Fruit fly (Drosophila melanogaster) whole organism, wandering third instar larva: ENCODE data around the gene QC.

Source experiments
- CG32264 ChIP-seq: fragments of 200-800 bp; sonication (Bioruptor generic); optimal IDR thresholded peaks from 2 replicates; lab custom pipeline; 2016; ENCODE audit warnings: missing biosample characterization, missing genetic modification characterization
- CG9705 ChIP-seq: fragments of 200-800 bp; sonication (Bioruptor generic); optimal IDR thresholded peaks from 2 replicates; lab custom pipeline; 2018; ENCODE audit warnings: missing biosample characterization, mild to moderate bottlenecking, missing genetic modification characterization
- CrebA ChIP-seq: fragments of 200-800 bp; sonication (Bioruptor generic); optimal IDR thresholded peaks from 2 replicates; lab custom pipeline; 2016; ENCODE audit warnings: missing biosample characterization, mild to moderate bottlenecking, missing genetic modification characterization, borderline replicate concordance
- Dif ChIP-seq: fragments of 200-275, 200-300 bp; sonication (Bioruptor generic); optimal IDR thresholded peaks from 2 replicates; lab custom pipeline; 2018; ENCODE audit warnings: missing biosample characterization, missing genetic modification characterization; ENCODE audit not compliant: partially characterized antibody
- GATAd ChIP-seq: sonication (Bioruptor generic); optimal IDR thresholded peaks from 2 replicates; lab custom pipeline; 2016; ENCODE audit warnings: missing biosample characterization, missing genetic modification characterization
- HLH106 ChIP-seq: fragments of 200-800 bp; optimal IDR thresholded peaks from 3 replicates; lab custom pipeline; 2019; ENCODE audit warnings: missing biosample characterization, mild to moderate bottlenecking, missing genetic modification characterization, moderate library complexity
- Hr78 ChIP-seq: fragments of >200 bp; optimal IDR thresholded peaks from 2 replicates; lab custom pipeline; 2017; ENCODE audit warnings: missing biosample characterization, missing genetic modification characterization
- Hr83 ChIP-seq: fragments of 200-300 bp; sonication (Bioruptor generic); optimal IDR thresholded peaks from 2 replicates; lab custom pipeline; 2016; ENCODE audit warnings: missing biosample characterization, mild to moderate bottlenecking, missing genetic modification characterization, moderate library complexity; ENCODE audit not compliant: poor library complexity, severe bottlenecking
- Jra ChIP-seq: sonication (Bioruptor generic); optimal IDR thresholded peaks from 2 replicates; lab custom pipeline; 2016; ENCODE audit warnings: missing biosample characterization, missing genetic modification characterization
- Mio ChIP-seq: sonication (Bioruptor generic); optimal IDR thresholded peaks from 2 replicates; lab custom pipeline; 2016; ENCODE audit warnings: missing biosample characterization, missing genetic modification characterization
- Myc ChIP-seq: fragments of >200 bp; optimal IDR thresholded peaks from 2 replicates; lab custom pipeline; 2017
- N ChIP-seq: fragments of >200 bp; optimal IDR thresholded peaks from 2 replicates; lab custom pipeline; 2018; ENCODE audit warnings: missing biosample characterization, missing external identifiers, missing genetic modification characterization
- OdsH ChIP-seq: fragments of 200-800 bp; sonication (Bioruptor generic); optimal IDR thresholded peaks from 2 replicates; lab custom pipeline; 2016; ENCODE audit warnings: missing biosample characterization, mild to moderate bottlenecking, missing genetic modification characterization
- Rel ChIP-seq, 2 experiments: fragments of 200-800 bp; sonication (Bioruptor generic) in 1 of 2; optimal IDR thresholded peaks; 2 replicates in 1 of 2; 3 replicates in 1 of 2; lab custom pipeline; 2016 to 2019; ENCODE audit warnings: mild to moderate bottlenecking in 2 of 2, missing biosample characterization in 2 of 2, missing genetic modification characterization in 2 of 2, moderate library complexity in 1 of 2
- Sp1 ChIP-seq: fragments of 200-800 bp; sonication (Bioruptor generic); optimal IDR thresholded peaks from 3 replicates; lab custom pipeline; 2019; ENCODE audit warnings: missing biosample characterization, mild to moderate bottlenecking, missing genetic modification characterization, moderate library complexity
- Vsx2 ChIP-seq: fragments of 200-300, 225-300 bp; sonication (Bioruptor generic); optimal IDR thresholded peaks from 2 replicates; lab custom pipeline; 2018; ENCODE audit warnings: missing biosample characterization, missing genetic modification characterization; ENCODE audit not compliant: partially characterized antibody
- br ChIP-seq: fragments of 200-800 bp; sonication (Bioruptor generic); optimal IDR thresholded peaks from 2 replicates; lab custom pipeline; 2016; ENCODE audit warnings: missing biosample characterization, missing genetic modification characterization
- dl ChIP-seq, 2 experiments: fragments of 175-275, 200-275 bp in 1 of 2; fragments of 200-275 bp in 1 of 2; sonication (Bioruptor generic); optimal IDR thresholded peaks; lab custom pipeline; 2018; ENCODE audit warnings: mild to moderate bottlenecking in 2 of 2, missing biosample characterization in 2 of 2, missing genetic modification characterization in 2 of 2, moderate library complexity in 2 of 2; ENCODE audit not compliant: partially characterized antibody in 2 of 2, insufficient read depth in 1 of 2
- dsf ChIP-seq: sonication (Bioruptor generic); optimal IDR thresholded peaks from 2 replicates; lab custom pipeline; 2016; ENCODE audit warnings: missing biosample characterization, missing genetic modification characterization, borderline replicate concordance
- ey ChIP-seq: fragments of 200-800 bp; sonication (Bioruptor generic); optimal IDR thresholded peaks from 2 replicates; lab custom pipeline; 2016; ENCODE audit warnings: missing biosample characterization, missing genetic modification characterization
- foxo ChIP-seq, 2 experiments: fragments of 200-800 bp; sonication (Bioruptor generic); optimal IDR thresholded peaks; 2 replicates in 1 of 2; 3 replicates in 1 of 2; lab custom pipeline; 2016 to 2017; ENCODE audit warnings: missing biosample characterization in 2 of 2, missing genetic modification characterization in 2 of 2
- fru ChIP-seq: fragments of 200-800 bp; sonication (Bioruptor generic); optimal IDR thresholded peaks from 3 replicates; lab custom pipeline; 2016; ENCODE audit warnings: missing biosample characterization, mild to moderate bottlenecking, missing genetic modification characterization
- h ChIP-seq: fragments of 200-800 bp; sonication (Bioruptor generic); optimal IDR thresholded peaks from 3 replicates; lab custom pipeline; 2016; ENCODE audit warnings: missing biosample characterization, mild to moderate bottlenecking, missing genetic modification characterization
- jim ChIP-seq: fragments of 175-275, 200-325 bp; sonication (Bioruptor generic); optimal IDR thresholded peaks from 2 replicates; lab custom pipeline; 2016; ENCODE audit warnings: missing biosample characterization, mild to moderate bottlenecking, missing genetic modification characterization
- lola ChIP-seq: fragments of >200 bp; optimal IDR thresholded peaks from 2 replicates; lab custom pipeline; 2017; ENCODE audit warnings: missing biosample characterization, missing genetic modification characterization
- pan ChIP-seq: fragments of >200 bp; optimal IDR thresholded peaks from 2 replicates; lab custom pipeline; 2017
- psq ChIP-seq: fragments of 200-800 bp; sonication (Bioruptor generic); optimal IDR thresholded peaks from 3 replicates; lab custom pipeline; 2017; ENCODE audit warnings: missing biosample characterization, mild to moderate bottlenecking, missing genetic modification characterization, moderate library complexity
- rgr ChIP-seq: fragments of 200-800 bp; sonication (Bioruptor generic); optimal IDR thresholded peaks from 3 replicates; lab custom pipeline; 2016; ENCODE audit warnings: missing biosample characterization, mild to moderate bottlenecking, missing genetic modification characterization
- tai ChIP-seq: sonication (Bioruptor generic); optimal IDR thresholded peaks from 2 replicates; lab custom pipeline; 2016; ENCODE audit warnings: missing biosample characterization, missing genetic modification characterization
- woc ChIP-seq: sonication (Bioruptor generic); optimal IDR thresholded peaks from 2 replicates; lab custom pipeline; 2016; ENCODE audit warnings: missing biosample characterization, mild to moderate bottlenecking, missing genetic modification characterization

Gene QC

DNA sequence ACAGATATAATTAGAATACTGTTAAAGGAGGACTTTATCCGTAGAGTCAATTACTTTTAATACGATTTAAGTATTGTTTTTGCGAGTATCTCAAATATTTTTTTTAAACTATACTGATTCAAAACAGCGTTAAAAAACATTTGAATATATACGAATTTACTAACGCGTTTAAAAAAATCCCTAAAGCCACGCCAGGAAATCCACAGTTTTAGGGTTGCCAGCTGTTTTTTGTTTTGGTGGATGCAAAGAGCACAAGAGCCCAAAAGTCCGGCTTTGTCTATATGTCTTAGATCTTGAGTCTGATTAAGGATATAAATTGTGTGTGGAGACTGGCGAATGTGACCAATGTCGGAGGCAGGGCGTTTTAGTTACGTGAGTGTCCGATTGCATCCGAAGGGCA, 25.3 kb upstream of the QC start:
- TF ChIP-seq woc (GFP tag; lab: Kevin White, UChicago) = no peak
- TF ChIP-seq lola (GFP tag; lab: Kevin White, UChicago) = no peak

DNA sequence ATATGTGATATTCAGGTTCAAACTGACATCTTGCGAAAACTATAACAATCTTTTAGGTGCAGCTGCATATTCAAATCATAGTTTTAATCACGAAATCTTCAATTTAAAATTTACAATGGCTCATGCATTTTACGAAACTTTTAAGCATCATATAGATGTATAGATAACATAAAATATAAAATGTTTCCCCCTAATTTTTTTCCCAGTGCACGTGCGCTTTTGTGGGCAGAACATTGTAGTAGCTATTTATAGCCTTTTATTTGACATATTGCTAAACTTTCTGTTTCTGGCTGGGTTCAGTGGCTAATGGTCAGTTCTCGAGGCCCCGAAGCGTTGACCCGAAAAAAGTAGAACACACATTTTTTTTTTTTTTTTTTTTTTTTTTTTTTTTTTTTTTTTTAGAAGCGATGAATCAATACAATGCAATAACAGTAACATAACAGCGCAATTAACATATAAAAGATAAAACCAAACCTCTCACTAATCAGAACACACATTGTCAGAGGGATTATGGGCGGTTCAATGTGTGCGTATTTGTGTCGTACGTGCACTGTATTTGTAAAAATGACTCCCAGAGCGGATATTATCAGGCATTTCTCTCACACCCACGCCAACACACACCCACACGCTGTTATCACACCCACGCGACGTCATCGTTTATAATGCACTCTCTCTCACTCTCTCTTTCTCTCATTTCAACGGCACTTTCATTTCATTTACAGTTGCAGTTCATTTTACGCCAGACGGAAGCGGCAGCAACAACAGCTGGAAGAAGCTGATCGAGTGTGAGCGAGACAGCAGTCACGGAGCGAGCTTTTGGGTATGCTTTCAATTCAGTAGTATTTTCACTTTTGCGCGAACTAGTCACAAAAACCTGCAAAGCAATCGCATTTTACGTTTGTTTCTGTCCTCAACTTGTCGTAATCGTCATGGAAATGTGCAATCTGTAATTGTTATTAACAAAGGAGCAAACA, 24.0 kb upstream of the QC start:
- peak; percentile 66 for TF ChIP-seq Dif
- TF ChIP-seq N (GFP tag; lab: Kevin White, UChicago) = no peak
- TF ChIP-seq dsf (GFP tag; lab: Kevin White, UChicago) = no peak
- no peak for TF ChIP-seq Myc (lab: Kevin White, UChicago)
- no peak for TF ChIP-seq pan
- TF ChIP-seq foxo (GFP tag; optimal IDR thresholded peaks at IDR 0.05; lab: Kevin White, UChicago) = peak in 1 of 2 experiments; percentile 33
- no peak for TF ChIP-seq HLH106 (tag; lab: Kevin White, UChicago)
- TF ChIP-seq Sp1 (GFP tag; lab: Kevin White, UChicago) = peak; percentile 34
- peak; percentile 11 to 28 for TF ChIP-seq dl (GFP tag; optimal IDR thresholded peaks at IDR 0.05; lab: Kevin White, UChicago; ENCODE audit: insufficient read depth in 1 of 2, partially characterized antibody in 2 of 2)
- TF ChIP-seq OdsH (GFP tag; lab: Kevin White, UChicago) = peak; percentile 19
- no peak for TF ChIP-seq Hr78
- peak; percentile 18 for TF ChIP-seq rgr (GFP tag; lab: Kevin White, UChicago)
- no peak for TF ChIP-seq lola (GFP tag; lab: Kevin White, UChicago)
- peak; percentile 31 for TF ChIP-seq h (GFP tag; lab: Kevin White, UChicago)
- TF ChIP-seq Rel (GFP tag; optimal IDR thresholded peaks at IDR 0.05; lab: Kevin White, UChicago) = no peak
- TF ChIP-seq Rel (tag; optimal IDR thresholded peaks at IDR 0.05; lab: Kevin White, UChicago) = peak; percentile 2
- no peak for TF ChIP-seq Mio (GFP tag; lab: Kevin White, UChicago)

DNA sequence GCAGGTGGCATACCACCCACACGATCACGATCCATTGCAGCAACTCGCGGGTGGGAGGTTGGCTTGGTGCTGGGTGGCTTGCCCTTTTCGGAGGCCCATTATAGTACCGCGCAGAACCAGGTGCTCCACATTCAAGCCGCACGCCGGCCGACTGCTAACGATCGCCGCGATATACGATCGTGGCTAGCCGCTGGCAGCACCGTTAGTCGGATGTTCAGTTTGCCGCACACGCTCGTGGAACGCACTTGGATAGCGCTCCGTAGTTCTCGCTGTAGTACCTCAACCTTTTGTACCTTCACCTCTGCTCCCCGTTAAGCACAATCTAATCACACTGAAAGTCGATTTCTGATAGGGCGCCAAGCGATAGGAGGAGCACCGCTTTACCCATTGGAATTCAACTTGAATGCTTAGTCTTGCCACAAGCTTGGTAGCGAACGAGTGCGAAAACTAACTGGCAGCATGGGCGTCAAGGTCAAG, 21.4 kb upstream of the QC start, which contains the start of gene CG33523:
CG33523 (plus strand) TSS at position 217 of the 477 bp plus-strand sequence.
- TF ChIP-seq tai (GFP tag; lab: Kevin White, UChicago) (no peak), rgr (GFP tag; lab: Kevin White, UChicago) (no peak), HLH106 (tag; lab: Kevin White, UChicago) (no peak), CG32264 (GFP tag; lab: Kevin White, UChicago) (no peak), OdsH (GFP tag; lab: Kevin White, UChicago) (no peak), Sp1 (GFP tag; lab: Kevin White, UChicago) (no peak), lola (GFP tag; lab: Kevin White, UChicago) (no peak), Hr78 (no peak), psq (GFP tag; lab: Kevin White, UChicago) (no peak), Vsx2 (GFP tag; lab: Kevin White, UChicago) (no peak), pan (no peak), jim (GFP tag; lab: Kevin White, UChicago) (no peak), dsf (GFP tag; lab: Kevin White, UChicago) (no peak), dl (GFP tag; optimal IDR thresholded peaks at IDR 0.05; lab: Kevin White, UChicago; ENCODE audit: insufficient read depth in 1 of 2, partially characterized antibody in 2 of 2) (no peak), Hr83 (no peak), fru (GFP tag; lab: Kevin White, UChicago) (no peak), GATAd (GFP tag; lab: Kevin White, UChicago) (no peak), woc (GFP tag; lab: Kevin White, UChicago) (no peak), CrebA (GFP tag; lab: Kevin White, UChicago) (no peak)

DNA sequence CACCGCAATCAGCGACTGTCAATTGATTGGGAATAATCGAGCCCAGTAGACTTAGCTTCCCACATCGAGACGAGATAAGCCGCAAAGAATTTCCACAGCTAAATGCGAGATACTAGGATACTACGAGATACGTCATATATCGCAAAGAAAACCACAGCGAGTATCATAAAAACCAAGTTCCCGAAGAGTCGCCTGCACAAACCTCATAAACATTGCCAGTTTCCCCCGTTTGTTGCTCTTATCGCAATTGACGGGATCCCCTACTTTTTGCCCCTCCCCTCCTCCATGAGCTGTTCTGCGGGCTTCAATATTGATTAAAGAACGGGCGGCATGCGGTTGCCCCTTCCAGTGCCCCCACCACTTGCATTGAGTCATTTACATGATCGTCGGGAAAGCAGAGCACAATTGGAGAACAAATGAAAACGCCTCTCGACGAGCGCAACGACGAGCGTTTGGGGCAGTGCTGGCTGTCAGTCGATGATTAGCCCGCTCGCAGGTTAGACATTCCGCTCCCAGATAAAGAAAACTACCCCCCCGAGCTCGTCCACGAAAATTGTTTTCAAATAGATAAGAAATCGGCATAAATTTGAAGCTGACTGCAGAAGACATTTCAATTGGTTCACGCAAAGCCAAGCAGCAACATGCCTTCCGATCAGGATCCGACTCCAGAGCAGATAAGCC, 19.9 kb upstream of the QC start, which contains the start of gene CG32407:
CG32407 (plus strand) TSS at position 51 of the 681 bp plus-strand sequence.
- peak; percentile 41 for TF ChIP-seq Jra
- TF ChIP-seq fru (GFP tag; lab: Kevin White, UChicago) = no peak
- peak in 1 of 2 experiments; percentile 23 for TF ChIP-seq foxo (GFP tag; optimal IDR thresholded peaks at IDR 0.05; lab: Kevin White, UChicago)
- no peak for TF ChIP-seq CG9705 (GFP tag; lab: Kevin White, UChicago)
- peak; percentile 46 for TF ChIP-seq h (GFP tag; lab: Kevin White, UChicago)
- peak; percentile 28 for TF ChIP-seq br (GFP tag; lab: Kevin White, UChicago)
- TF ChIP-seq Hr83 = peak; percentile 38
- no peak for TF ChIP-seq N (GFP tag; lab: Kevin White, UChicago)
- TF ChIP-seq rgr (GFP tag; lab: Kevin White, UChicago) = peak; percentile 29
- TF ChIP-seq ey = no peak
- TF ChIP-seq Rel (GFP tag; optimal IDR thresholded peaks at IDR 0.05; lab: Kevin White, UChicago) = no peak
- peak; percentile 51 for TF ChIP-seq Rel (tag; optimal IDR thresholded peaks at IDR 0.05; lab: Kevin White, UChicago)
- TF ChIP-seq Sp1 (GFP tag; lab: Kevin White, UChicago) = no peak
- TF ChIP-seq woc (GFP tag; lab: Kevin White, UChicago) = no peak
